Fruit fly (Drosophila melanogaster): ENCODE results near the gene pns.

pns gene

dm6 chr3L:1489523-1489922 is 47.4 kb upstream of the pns start, which contains the start of gene stet:
Gene stet, minus strand, starts transcription at chr3L:1489547.
- TF ChIP-seq CG9705 (GFP tag; optimal IDR thresholded peaks at IDR 0.05) (no peak), Sp1 (GFP tag; optimal IDR thresholded peaks at IDR 0.05) (no peak), ey (GFP tag; optimal IDR thresholded peaks at IDR 0.05) (no peak), brk (GFP tag; optimal IDR thresholded peaks at IDR 0.05) (no peak), Abd-B (GFP tag; optimal IDR thresholded peaks at IDR 0.05) (no peak), dl (GFP tag; optimal IDR thresholded peaks at IDR 0.05; ENCODE audit: insufficient read depth in 1 of 2, partially characterized antibody in 2 of 2) (no peak), jim (GFP tag; optimal IDR thresholded peaks at IDR 0.05) (no peak), HLH106 (tag; optimal IDR thresholded peaks at IDR 0.05) (no peak), h (GFP tag; optimal IDR thresholded peaks at IDR 0.05) (no peak), GATAd (GFP tag; optimal IDR thresholded peaks at IDR 0.05) (no peak), dsf (GFP tag; optimal IDR thresholded peaks at IDR 0.05; ENCODE audit: borderline replicate concordance) (no peak), Hnf4 (GFP tag; optimal IDR thresholded peaks at IDR 0.05) (no peak), sage (GFP tag; optimal IDR thresholded peaks at IDR 0.05) (no peak), CrebA (GFP tag; optimal IDR thresholded peaks at IDR 0.05; ENCODE audit: borderline replicate concordance) (no peak), woc (GFP tag; optimal IDR thresholded peaks at IDR 0.05) (no peak), br (GFP tag; optimal IDR thresholded peaks at IDR 0.05) (no peak)

DNA sequence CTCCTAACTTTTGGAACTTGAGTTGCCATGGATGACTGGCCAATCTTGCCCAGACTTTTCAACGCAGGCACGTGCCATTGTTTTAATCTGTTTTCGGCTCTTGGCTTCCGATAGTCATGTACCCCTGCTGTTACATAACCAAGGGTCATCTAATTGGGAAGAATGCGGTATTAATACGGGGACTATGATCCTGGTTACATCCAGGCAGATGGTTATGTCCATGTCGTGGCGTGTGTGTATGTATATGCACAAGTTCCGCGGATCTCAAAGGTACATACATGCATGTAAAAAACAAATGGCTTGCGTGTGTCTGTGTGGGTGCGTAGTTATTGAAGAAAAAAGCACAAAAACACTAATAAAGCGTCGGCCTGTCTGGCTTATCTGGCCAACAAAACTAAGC is 41.1 kb upstream of the pns start:
- no peak for TF ChIP-seq Vsx2 (GFP tag; optimal IDR thresholded peaks at IDR 0.05; ENCODE audit: partially characterized antibody)
- no peak for TF ChIP-seq GATAd (GFP tag; optimal IDR thresholded peaks at IDR 0.05)
- TF ChIP-seq pan (optimal IDR thresholded peaks at IDR 0.05): no peak

DNA sequence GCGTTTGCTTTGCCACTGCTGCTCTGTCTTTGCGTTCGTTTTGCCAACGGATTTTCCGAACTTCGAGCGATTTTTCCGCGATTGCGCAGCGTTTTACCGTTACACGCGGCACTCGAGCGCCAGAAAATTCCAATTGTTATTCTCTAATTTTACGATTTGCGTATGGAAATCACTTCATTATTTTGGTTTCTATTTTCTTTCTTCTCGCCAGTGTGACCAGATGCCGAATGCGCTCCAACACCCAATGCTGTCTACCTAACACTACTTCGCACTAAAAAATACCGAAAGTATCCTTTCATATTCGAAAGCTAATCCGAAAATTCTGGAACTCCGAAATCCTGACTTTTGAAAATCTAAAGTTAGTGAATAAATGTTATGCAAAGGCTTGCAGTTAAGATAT is 40.5 kb upstream of the pns start, which contains the start of gene CG12084:
Gene CG12084, minus strand, starts transcription at position 236 of the 400 bp plus-strand sequence.
- TF ChIP-seq usp (GFP tag; optimal IDR thresholded peaks at IDR 0.05) (no peak), h (GFP tag; optimal IDR thresholded peaks at IDR 0.05) (no peak), jim (GFP tag; optimal IDR thresholded peaks at IDR 0.05) (no peak), CG9705 (GFP tag; optimal IDR thresholded peaks at IDR 0.05) (no peak), ey (GFP tag; optimal IDR thresholded peaks at IDR 0.05) (no peak), br (GFP tag; optimal IDR thresholded peaks at IDR 0.05) (no peak), Abd-B (GFP tag; optimal IDR thresholded peaks at IDR 0.05) (no peak), Myc (optimal IDR thresholded peaks at IDR 0.05) (no peak), CG32264 (GFP tag; optimal IDR thresholded peaks at IDR 0.05) (no peak), CrebA (GFP tag; optimal IDR thresholded peaks at IDR 0.05; ENCODE audit: borderline replicate concordance) (no peak)

DNA sequence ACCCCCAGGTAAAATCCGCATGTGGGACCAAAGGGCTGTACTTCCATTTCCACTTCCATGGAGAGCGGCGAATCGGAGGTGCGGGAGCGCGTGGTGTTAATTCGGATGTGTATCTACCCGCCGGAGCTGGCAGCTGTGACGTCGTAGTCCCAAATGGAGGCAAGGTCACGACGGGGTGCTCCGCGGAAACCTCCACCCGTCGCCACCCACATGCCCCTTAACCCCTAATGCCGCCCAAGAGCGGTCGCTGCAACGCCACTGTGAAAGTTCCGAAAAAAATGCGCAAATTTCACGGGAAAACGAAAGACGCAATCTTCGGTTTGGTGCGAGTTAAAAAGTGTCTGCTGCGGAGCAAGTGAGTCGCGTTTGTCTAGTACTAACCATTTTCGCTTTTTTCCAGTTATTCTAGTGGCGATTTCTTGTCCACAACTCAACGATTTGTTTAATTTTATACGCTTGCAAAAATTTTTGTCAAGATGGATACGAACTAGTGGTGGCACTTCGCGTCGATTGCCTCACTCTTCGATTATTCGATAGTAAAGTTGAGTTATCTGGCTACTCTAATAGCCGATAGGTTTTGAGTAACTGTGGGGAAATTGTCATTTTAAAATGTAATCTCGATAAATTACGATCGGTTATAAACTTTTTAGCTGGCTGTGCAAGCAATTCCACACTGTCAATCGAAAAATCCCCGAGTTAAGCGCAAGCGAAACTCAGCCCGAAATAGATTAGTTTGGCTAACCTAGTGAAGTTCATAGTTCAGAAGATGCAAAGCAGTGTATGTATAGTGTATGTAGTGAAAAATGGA is 34.6 kb upstream of the pns start, which contains the start of the genes hfp and Psa:
Gene hfp, minus strand, starts transcription at position 505 of the 808 bp plus-strand sequence.
Gene Psa, plus strand, starts transcription at position 758 of the 808 bp plus-strand sequence.
- TF ChIP-seq psq (GFP tag; optimal IDR thresholded peaks at IDR 0.05) (no peak), Rel (GFP tag; optimal IDR thresholded peaks at IDR 0.05) (no peak), Rel (tag; optimal IDR thresholded peaks at IDR 0.05) (peak; percentile 96)

dm6 chr3L:1515820-1516540 is 21.0 kb upstream of the pns start:
- TF ChIP-seq CG32264 (GFP tag; optimal IDR thresholded peaks at IDR 0.05) (no peak), ey (GFP tag; optimal IDR thresholded peaks at IDR 0.05) (peak; percentile 78), dmrt93B (GFP tag; optimal IDR thresholded peaks at IDR 0.05) (peak; percentile 55), Sp1 (GFP tag; optimal IDR thresholded peaks at IDR 0.05) (peak; percentile 56), br (GFP tag; optimal IDR thresholded peaks at IDR 0.05) (peak; percentile 46), Jra (GFP tag; optimal IDR thresholded peaks at IDR 0.05) (no peak), HLH106 (tag; optimal IDR thresholded peaks at IDR 0.05) (peak; percentile 66), Abd-B (GFP tag; optimal IDR thresholded peaks at IDR 0.05) (no peak), foxo (GFP tag; optimal IDR thresholded peaks at IDR 0.05) (peak in 1 of 2 experiments; percentile 75), fru (GFP tag; optimal IDR thresholded peaks at IDR 0.05) (peak; percentile 72), h (GFP tag; optimal IDR thresholded peaks at IDR 0.05) (no peak), rgr (GFP tag; optimal IDR thresholded peaks at IDR 0.05) (peak; percentile 71), Hnf4 (GFP tag; optimal IDR thresholded peaks at IDR 0.05) (peak; percentile 50), sv (GFP tag; optimal IDR thresholded peaks at IDR 0.05) (peak; percentile 35), CG9705 (GFP tag; optimal IDR thresholded peaks at IDR 0.05) (peak; percentile 5), psq (GFP tag; optimal IDR thresholded peaks at IDR 0.05) (peak; percentile 52), woc (GFP tag; optimal IDR thresholded peaks at IDR 0.05) (peak; percentile 37), OdsH (GFP tag; optimal IDR thresholded peaks at IDR 0.05) (peak; percentile 70)

Data from whole organism, wandering third instar larva.